Fruit fly (Drosophila melanogaster) whole organism, embryonic: ENCODE measurements around the gene Noc2.
A peak's percentile ranks its signal among the peaks of the same experiment; 100 is the strongest.

Source experiments
- Asciz ChIP-seq: fragments of 200-800 bp; sonication (Bioruptor generic); optimal IDR thresholded peaks from 2 replicates; lab custom pipeline; 2017; ENCODE audit warnings: missing biosample characterization, mild to moderate bottlenecking, missing genetic modification characterization, missing genetic modification reagents
- Atf-2 ChIP-seq: fragments of 200-800 bp; sonication (Bioruptor generic); optimal IDR thresholded peaks from 2 replicates; lab custom pipeline; 2016; ENCODE audit warnings: missing biosample characterization, missing genetic modification characterization
- CG10267 ChIP-seq: fragments of 200-800 bp; sonication (Bioruptor generic); optimal IDR thresholded peaks from 2 replicates; lab custom pipeline; 2018; ENCODE audit warnings: missing biosample characterization, mild to moderate bottlenecking, missing genetic modification characterization, moderate library complexity
- CG10462 ChIP-seq: fragments of 200-800 bp; sonication (Bioruptor generic); optimal IDR thresholded peaks from 2 replicates; lab custom pipeline; 2016; ENCODE audit warnings: missing biosample characterization, missing genetic modification characterization
- CG11696 ChIP-seq: fragments of 200-800 bp; sonication (Bioruptor generic); IDR thresholded peaks from 2 replicates; pipeline ENCODE4 v1.3.6; 2022; ENCODE audit warnings: missing biosample characterization, missing genetic modification characterization
- CG12155 ChIP-seq: fragments of 200-800 bp; sonication (Bioruptor generic); optimal IDR thresholded peaks from 3 replicates; lab custom pipeline; 2016; ENCODE audit warnings: missing biosample characterization, missing genetic modification characterization
- CG13894 ChIP-seq: fragments of 200-800 bp; sonication (Bioruptor generic); optimal IDR thresholded peaks from 3 replicates; lab custom pipeline; 2018; ENCODE audit warnings: missing biosample characterization, mild to moderate bottlenecking, missing genetic modification characterization, moderate library complexity
- CG14710 ChIP-seq: fragments of 200-800 bp; sonication (Bioruptor generic); optimal IDR thresholded peaks from 3 replicates; lab custom pipeline; 2019; ENCODE audit warnings: missing biosample characterization, mild to moderate bottlenecking, missing genetic modification characterization, moderate library complexity
- CG15073 ChIP-seq: fragments of 200-800 bp; sonication (Bioruptor generic); optimal IDR thresholded peaks from 2 replicates; lab custom pipeline; 2016; ENCODE audit warnings: missing biosample characterization, missing genetic modification characterization
- CG15269 ChIP-seq: fragments of 200-800 bp; sonication (Bioruptor generic); optimal IDR thresholded peaks from 2 replicates; lab custom pipeline; 2018; ENCODE audit warnings: missing biosample characterization, mild to moderate bottlenecking, missing genetic modification characterization, moderate library complexity
- CG1603 ChIP-seq: fragments of 200-800 bp; sonication (Bioruptor generic); optimal IDR thresholded peaks from 2 replicates; lab custom pipeline; 2019; ENCODE audit warnings: missing biosample characterization, mild to moderate bottlenecking, missing genetic modification characterization, moderate library complexity
- CG3163 ChIP-seq: fragments of 200-800 bp; sonication (Bioruptor generic); optimal IDR thresholded peaks from 3 replicates; lab custom pipeline; 2016; ENCODE audit warnings: missing biosample characterization, missing genetic modification characterization
- CG6683 ChIP-seq: fragments of 200-800 bp; sonication (Bioruptor generic); optimal IDR thresholded peaks from 2 replicates; lab custom pipeline; 2017; ENCODE audit warnings: missing biosample characterization, mild to moderate bottlenecking, missing genetic modification characterization, missing genetic modification reagents
- CG6791 ChIP-seq: fragments of 200-800 bp; sonication (Bioruptor generic); IDR thresholded peaks from 3 replicates; pipeline ENCODE4 v1.3.6; 2022; ENCODE audit warnings: missing biosample characterization, missing genetic modification characterization; ENCODE audit not compliant: partially characterized antibody
- CG7786 ChIP-seq: fragments of 200-800 bp; sonication (Bioruptor generic); optimal IDR thresholded peaks from 2 replicates; lab custom pipeline; 2016; ENCODE audit warnings: missing biosample characterization, missing genetic modification characterization
- CG8359 ChIP-seq: fragments of 200-800 bp; sonication (Bioruptor generic); optimal IDR thresholded peaks from 2 replicates; lab custom pipeline; 2017; ENCODE audit warnings: missing biosample characterization, mild to moderate bottlenecking, missing genetic modification characterization, borderline replicate concordance
- CG8944 ChIP-seq: fragments of 200-800 bp; sonication (Bioruptor generic); optimal IDR thresholded peaks from 3 replicates; lab custom pipeline; 2016; ENCODE audit warnings: missing biosample characterization, missing genetic modification characterization
- Dfd ChIP-seq, 2 experiments: fragments of >200 bp; optimal IDR thresholded peaks; 2 replicates each; lab custom pipeline; 2017; ENCODE audit warnings: missing biosample characterization in 2 of 2, missing genetic modification characterization in 2 of 2
- Elba2 ChIP-seq: fragments of 200-800 bp; sonication (Bioruptor generic); optimal IDR thresholded peaks from 3 replicates; lab custom pipeline; 2016; ENCODE audit warnings: missing biosample characterization, missing genetic modification characterization
- Lpt ChIP-seq: fragments of >200 bp; optimal IDR thresholded peaks from 2 replicates; lab custom pipeline; 2018; ENCODE audit warnings: missing biosample characterization, missing genetic modification characterization
- Scr ChIP-seq: fragments of 200-800 bp; sonication (Bioruptor generic); IDR thresholded peaks from 2 replicates; pipeline ENCODE4 v1.3.6; 2022; ENCODE audit warnings: missing biosample characterization, missing genetic modification characterization; ENCODE audit not compliant: partially characterized antibody
- Six4 ChIP-seq: fragments of 200-800 bp; sonication (Bioruptor generic); optimal IDR thresholded peaks from 2 replicates; lab custom pipeline; 2016; ENCODE audit warnings: missing biosample characterization, missing genetic modification characterization
- TFAM ChIP-seq: fragments of 200-800 bp; sonication (Bioruptor generic); optimal IDR thresholded peaks from 2 replicates; lab custom pipeline; 2017; ENCODE audit warnings: missing biosample characterization, missing genetic modification characterization, inconsistent platforms
- ab ChIP-seq: fragments of 200-800 bp; sonication (Bioruptor generic); optimal IDR thresholded peaks from 2 replicates; lab custom pipeline; 2016; ENCODE audit warnings: missing biosample characterization, missing genetic modification characterization
- al ChIP-seq: fragments of 200-800 bp; sonication (Bioruptor generic); IDR thresholded peaks from 2 replicates; pipeline ENCODE4 v1.3.6; 2022; ENCODE audit warnings: missing biosample characterization, missing genetic modification characterization
- br ChIP-seq: fragments of >200 bp; optimal IDR thresholded peaks from 2 replicates; lab custom pipeline; 2017
- da ChIP-seq: fragments of 200-800 bp; sonication (Bioruptor generic); optimal IDR thresholded peaks from 2 replicates; lab custom pipeline; 2016; ENCODE audit warnings: missing biosample characterization, missing genetic modification characterization
- disco-r ChIP-seq: fragments of 200-800 bp; sonication (Bioruptor generic); optimal IDR thresholded peaks from 2 replicates; lab custom pipeline; 2016; ENCODE audit warnings: missing biosample characterization, missing genetic modification characterization
- dpn ChIP-seq, 2 experiments: fragments of 200-800 bp; sonication (Bioruptor generic); optimal IDR thresholded peaks; 3 replicates each; lab custom pipeline; 2016; ENCODE audit warnings: missing biosample characterization in 2 of 2, missing genetic modification characterization in 2 of 2
- esg ChIP-seq: fragments of 200-800 bp; sonication (Bioruptor generic); conservative IDR thresholded peaks from 2 replicates; pipeline ENCODE4 v1.3.6; 2022; ENCODE audit warnings: missing biosample characterization, missing genetic modification characterization
- fd64A ChIP-seq: fragments of 200-800 bp; sonication (Bioruptor generic); optimal IDR thresholded peaks from 3 replicates; lab custom pipeline; 2018; ENCODE audit warnings: missing biosample characterization, mild to moderate bottlenecking, missing genetic modification characterization
- gro ChIP-seq: fragments of 200-800 bp; sonication (Bioruptor generic); optimal IDR thresholded peaks from 2 replicates; lab custom pipeline; 2016; ENCODE audit warnings: missing biosample characterization, missing genetic modification characterization
- gt ChIP-seq: fragments of 200-800 bp; sonication (Bioruptor generic); IDR thresholded peaks from 2 replicates; pipeline ENCODE4 v1.3.6; 2022; ENCODE audit warnings: missing biosample characterization, missing genetic modification characterization
- jigr1 ChIP-seq: fragments of 200-800 bp; sonication (Bioruptor generic); IDR thresholded peaks from 3 replicates; pipeline ENCODE4 v1.3.6; 2022; ENCODE audit warnings: missing biosample characterization, missing genetic modification characterization
- kay ChIP-seq: fragments of 200-800 bp; sonication (Bioruptor generic); optimal IDR thresholded peaks from 2 replicates; lab custom pipeline; 2016; ENCODE audit warnings: missing biosample characterization, missing genetic modification characterization
- lbe ChIP-seq: fragments of 200-800 bp; sonication (Bioruptor generic); optimal IDR thresholded peaks from 2 replicates; lab custom pipeline; 2016; ENCODE audit warnings: missing biosample characterization, mild to moderate bottlenecking, missing genetic modification characterization
- lmd ChIP-seq: fragments of 200-800 bp; sonication (Bioruptor generic); IDR thresholded peaks from 2 replicates; pipeline ENCODE4 v1.3.6; 2022; ENCODE audit warnings: missing biosample characterization, missing genetic modification characterization
- lov ChIP-seq, 2 experiments: fragments of 200-800 bp in 1 of 2; fragments of >200 bp in 1 of 2; sonication (Bioruptor generic) in 1 of 2; IDR thresholded peaks in 1 of 2; optimal IDR thresholded peaks in 1 of 2; 2 replicates in 1 of 2; 3 replicates in 1 of 2; pipeline versions ENCODE4 v1.3.6 to Lab custom; 2017 to 2022; ENCODE audit warnings: missing biosample characterization in 1 of 2, missing genetic modification characterization in 1 of 2
- otp ChIP-seq: fragments of 200-800 bp; sonication (Bioruptor generic); IDR thresholded peaks from 3 replicates; pipeline ENCODE4, ENCODE4 v1.3.6; 2022; ENCODE audit warnings: missing biosample characterization, missing genetic modification characterization
- pho ChIP-seq: fragments of 200-800 bp; sonication (Bioruptor generic); optimal IDR thresholded peaks from 2 replicates; lab custom pipeline; 2016; ENCODE audit warnings: missing biosample characterization, missing genetic modification characterization
- psq ChIP-seq: fragments of 200-800 bp; sonication (Bioruptor generic); optimal IDR thresholded peaks from 2 replicates; lab custom pipeline; 2017; ENCODE audit warnings: missing biosample characterization, missing genetic modification characterization
- ranshi ChIP-seq: fragments of 200-800 bp; sonication (Bioruptor generic); IDR thresholded peaks from 2 replicates; pipeline ENCODE4 v1.3.6; 2022; ENCODE audit warnings: missing biosample characterization, missing genetic modification characterization
- ro ChIP-seq: fragments of 200-800 bp; sonication (Bioruptor generic); IDR thresholded peaks from 2 replicates; pipeline ENCODE4 v1.3.6; 2022; ENCODE audit warnings: missing biosample characterization, missing genetic modification characterization
- schlank ChIP-seq: fragments of 200-800 bp; sonication (Bioruptor generic); optimal IDR thresholded peaks from 2 replicates; lab custom pipeline; 2018; ENCODE audit warnings: missing biosample characterization, mild to moderate bottlenecking, missing genetic modification characterization
- sima ChIP-seq: fragments of 200-800 bp; sonication (Bioruptor generic); optimal IDR thresholded peaks from 2 replicates; lab custom pipeline; 2016; ENCODE audit warnings: missing biosample characterization, missing genetic modification characterization
- sisA ChIP-seq: fragments of 200-800 bp; sonication (Bioruptor generic); IDR thresholded peaks from 2 replicates; pipeline ENCODE4 v1.3.6; 2022; ENCODE audit warnings: missing biosample characterization, missing genetic modification characterization
- tin ChIP-seq: fragments of 200-800 bp; sonication (Bioruptor generic); optimal IDR thresholded peaks from 3 replicates; lab custom pipeline; 2016; ENCODE audit warnings: missing biosample characterization, missing genetic modification characterization
- twi ChIP-seq: fragments of 200-800 bp; optimal IDR thresholded peaks from 2 replicates; lab custom pipeline; 2019; ENCODE audit warnings: missing biosample characterization, mild to moderate bottlenecking, missing genetic modification characterization, moderate library complexity
- usp ChIP-seq: fragments of >200 bp; optimal IDR thresholded peaks from 2 replicates; lab custom pipeline; 2017; ENCODE audit warnings: missing biosample characterization, missing genetic modification characterization
- wek ChIP-seq: fragments of 200-800 bp; sonication (Bioruptor generic); optimal IDR thresholded peaks from 3 replicates; lab custom pipeline; 2018; ENCODE audit warnings: missing biosample characterization, mild to moderate bottlenecking, missing genetic modification characterization, moderate library complexity
- wor ChIP-seq: fragments of 200-800 bp; sonication (Bioruptor generic); IDR thresholded peaks from 2 replicates; pipeline ENCODE4 v1.3.6; 2022; ENCODE audit warnings: missing biosample characterization, missing genetic modification characterization
- zf30C ChIP-seq: fragments of 200-800 bp; sonication (Bioruptor generic); optimal IDR thresholded peaks from 3 replicates; lab custom pipeline; 2018; ENCODE audit warnings: missing biosample characterization, mild to moderate bottlenecking, missing genetic modification characterization

Noc2 gene

DNA sequence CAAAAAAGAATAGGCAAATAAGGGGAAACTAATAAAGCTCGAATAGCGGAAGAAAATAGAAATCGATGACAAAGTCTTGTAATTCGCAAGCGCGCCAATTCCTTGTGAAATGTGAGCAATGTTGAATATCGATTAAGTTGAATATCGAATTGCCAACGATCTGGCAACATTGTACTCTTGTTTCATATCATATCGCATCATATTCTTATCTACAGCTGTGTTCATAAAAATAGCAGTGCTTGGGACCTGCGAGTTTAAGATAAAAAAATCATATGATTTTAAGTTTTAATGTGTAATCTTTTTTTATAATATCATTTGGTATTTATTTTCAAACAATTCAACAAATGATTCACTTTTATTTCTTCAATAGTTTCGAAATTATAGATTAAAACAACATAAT is 14.4 kb upstream of the Noc2 start (continued):
- TF ChIP-seq usp (GFP tag; lab: Kevin White, UChicago) (no peak), CG15073 (GFP tag; lab: Kevin White, UChicago) (no peak), br (no peak), CG8944 (no peak), lmd (GFP tag; lab: Robert Waterston, UW) (peak; percentile 41; the same call in 1 of the 2 replicates), lov (optimal IDR thresholded peaks at IDR 0.05; lab: Kevin White, UChicago) (no peak), lov (GFP tag; IDR thresholded peaks at IDR 0.05; lab: Robert Waterston, UW) (no peak), CG12155 (GFP tag; lab: Kevin White, UChicago) (peak; percentile 21), zf30C (no peak), pho (GFP tag; lab: Kevin White, UChicago) (peak; percentile 22), sima (GFP tag; lab: Kevin White, UChicago) (no peak), CG8359 (no peak), disco-r (no peak), schlank (tag; lab: Kevin White, UChicago) (no peak), wor (no peak), ab (GFP tag; lab: Kevin White, UChicago) (no peak), CG14710 (tag; lab: Kevin White, UChicago) (peak; percentile 57), sisA (peak; percentile 30), da (GFP tag; lab: Kevin White, UChicago) (no peak), gro (GFP tag; lab: Kevin White, UChicago) (no peak), CG10462 (GFP tag; lab: Kevin White, UChicago) (no peak), CG11696 (GFP tag; lab: Robert Waterston, UW) (peak; percentile 99), CG6683 (no peak), kay (GFP tag; lab: Kevin White, UChicago) (peak; percentile 38), dpn (GFP tag; optimal IDR thresholded peaks at IDR 0.05; lab: Kevin White, UChicago) (peak; percentile 36 to 49), lbe (no peak), CG15269 (peak; percentile 70), Scr (GFP tag; lab: Robert Waterston, UW) (peak; percentile 67), al (GFP tag; lab: Robert Waterston, UW) (peak; percentile 58), jigr1 (GFP tag; lab: Robert Waterston, UW) (no peak), CG10267 (peak; percentile 66), CG1603 (tag; lab: Kevin White, UChicago) (peak; percentile 63), esg (GFP tag; lab: Robert Waterston, UW) (no peak), Six4 (peak; percentile 64), Asciz (GFP tag; lab: Kevin White, UChicago) (peak; percentile 35), Dfd (GFP tag; optimal IDR thresholded peaks at IDR 0.05; lab: Kevin White, UChicago) (no peak), CG6791 (GFP tag; lab: Robert Waterston, UW) (peak; percentile 72), psq (no peak), twi (tag; lab: Kevin White, UChicago) (no peak), ro (GFP tag; lab: Robert Waterston, UW) (no peak), CG7786 (GFP tag; lab: Kevin White, UChicago) (no peak), otp (GFP tag; lab: Robert Waterston, UW) (0 out of 3 replicates have a peak, but pooled peaks have one; percentile 12), fd64A (GFP tag; lab: Kevin White, UChicago) (no peak), CG13894 (tag; lab: Kevin White, UChicago) (peak; percentile 71), tin (peak; percentile 37), Atf-2 (no peak), CG3163 (GFP tag; lab: Kevin White, UChicago) (no peak), gt (GFP tag; lab: Robert Waterston, UW) (no peak), TFAM (GFP tag; lab: Kevin White, UChicago) (no peak), Lpt (GFP tag; lab: Kevin White, UChicago) (no peak), ranshi (0 out of 2 replicates have a peak, but pooled peaks have one; percentile 30), Elba2 (GFP tag; lab: Kevin White, UChicago) (no peak), wek (GFP tag; lab: Kevin White, UChicago) (no peak)
